Fruit fly (Drosophila melanogaster): ENCODE data around the gene CG14820.

CG14820 gene

DNA sequence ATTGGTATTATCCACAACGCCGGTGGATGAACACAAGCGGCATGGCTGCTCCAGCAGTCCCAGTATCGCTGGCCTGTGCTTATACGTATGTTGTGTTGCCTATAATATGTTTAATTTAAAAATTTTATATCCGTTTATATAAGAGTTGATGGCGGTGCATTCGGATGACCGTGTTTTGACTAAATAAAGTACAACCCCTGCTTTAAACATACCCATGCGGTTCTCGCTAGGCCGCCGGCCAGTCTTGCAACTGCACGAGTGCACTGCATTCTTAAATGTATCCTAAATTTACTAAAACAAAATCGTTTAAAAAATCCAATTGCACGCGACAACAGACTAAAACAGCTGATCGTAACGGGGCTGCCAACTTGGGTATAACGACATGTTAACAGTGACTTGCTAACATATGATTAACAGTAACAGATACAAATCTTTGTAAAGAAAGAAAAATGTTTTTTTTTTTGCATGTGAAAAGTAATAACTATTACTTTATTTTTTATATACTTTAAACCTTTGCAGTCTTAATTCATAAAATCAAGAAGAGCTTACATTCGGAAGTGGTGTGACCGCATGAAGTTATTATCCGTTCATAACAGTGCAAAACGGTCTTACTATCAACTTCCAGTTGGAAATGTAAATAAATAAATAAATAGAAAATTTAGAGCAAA is 25.2 kb downstream of the CG14820 start, which contains the start of the genes Uqcc1 and Surf1:
TSS of gene Uqcc1 (minus strand) at position 356 of the 668 bp plus-strand sequence.
TSS of gene Surf1 (plus strand) at position 594 of the 668 bp plus-strand sequence.
- no peak for TF ChIP-seq cnc (optimal IDR thresholded peaks at IDR 0.05)
- no peak for TF ChIP-seq CG7045 (GFP tag; optimal IDR thresholded peaks at IDR 0.05)
- no peak for TF ChIP-seq CG5204 (GFP tag; optimal IDR thresholded peaks at IDR 0.05)
- no peak for TF ChIP-seq Hr96 (GFP tag; optimal IDR thresholded peaks at IDR 0.05)
- TF ChIP-seq CG14711 (tag; optimal IDR thresholded peaks at IDR 0.05) = peak; percentile 10
- peak; percentile 75 for TF ChIP-seq kay (GFP tag; ENCODE audit: borderline replicate concordance)
- TF ChIP-seq pad (GFP tag; optimal IDR thresholded peaks at IDR 0.05) = no peak
- TF ChIP-seq CG12768 (GFP tag; optimal IDR thresholded peaks at IDR 0.05) = no peak
- peak; percentile 3 for TF ChIP-seq ovo (GFP tag; optimal IDR thresholded peaks at IDR 0.05)
- TF ChIP-seq tj (GFP tag; optimal IDR thresholded peaks at IDR 0.05) = no peak
- no peak for TF ChIP-seq CG7101 (tag; optimal IDR thresholded peaks at IDR 0.05)
- no peak for TF ChIP-seq CG33017 (tag; optimal IDR thresholded peaks at IDR 0.05)
- no peak for TF ChIP-seq toe (GFP tag; optimal IDR thresholded peaks at IDR 0.05)
- TF ChIP-seq Clk (GFP tag; optimal IDR thresholded peaks at IDR 0.05) = no peak
- TF ChIP-seq cic (GFP tag; optimal IDR thresholded peaks at IDR 0.05) = no peak
- no peak for TF ChIP-seq CG1620 (GFP tag; optimal IDR thresholded peaks at IDR 0.05)
- no peak for TF ChIP-seq Crg-1 (GFP tag; optimal IDR thresholded peaks at IDR 0.05)
- TF ChIP-seq bab1 (GFP tag; optimal IDR thresholded peaks at IDR 0.05) = peak; percentile 26
- peak; percentile 32 for TF ChIP-seq Mnt (GFP tag; optimal IDR thresholded peaks at IDR 0.05)
- no peak for TF ChIP-seq CG11617 (GFP tag; optimal IDR thresholded peaks at IDR 0.05)

DNA sequence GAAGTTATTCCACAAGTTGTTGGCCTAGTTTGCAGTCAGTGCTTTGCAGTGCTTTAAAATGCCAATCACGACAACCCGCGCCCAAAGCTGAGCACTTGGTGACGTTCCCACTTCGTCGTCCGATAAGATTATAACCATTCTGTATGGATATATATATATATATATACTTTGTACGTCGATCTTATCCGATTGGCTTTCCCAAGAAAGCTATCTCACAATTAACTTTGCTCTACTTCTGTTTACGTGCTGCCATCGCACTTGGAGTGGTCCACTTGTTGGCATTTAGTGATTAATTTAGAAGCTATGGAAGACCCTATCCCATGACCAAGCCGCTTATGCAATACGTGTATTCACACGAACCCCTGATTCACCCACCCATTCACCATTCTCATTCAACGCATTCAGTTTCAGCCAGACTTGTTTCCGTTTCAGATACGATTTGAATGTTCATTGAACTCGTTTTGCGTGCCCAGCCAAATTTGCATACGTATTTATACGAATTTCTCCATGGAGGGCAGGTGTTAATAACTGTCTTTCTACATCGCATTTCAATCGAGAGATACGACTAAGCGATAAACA is 29.4 kb downstream of the CG14820 start:
- TF ChIP-seq toe (GFP tag; optimal IDR thresholded peaks at IDR 0.05) (no peak), ovo (GFP tag; optimal IDR thresholded peaks at IDR 0.05) (no peak), bab1 (GFP tag; optimal IDR thresholded peaks at IDR 0.05) (no peak), CG7045 (GFP tag; optimal IDR thresholded peaks at IDR 0.05) (no peak), CG5204 (GFP tag; optimal IDR thresholded peaks at IDR 0.05) (no peak), CG11617 (GFP tag; optimal IDR thresholded peaks at IDR 0.05) (no peak), Clk (GFP tag; optimal IDR thresholded peaks at IDR 0.05) (no peak), kay (GFP tag; ENCODE audit: borderline replicate concordance) (peak; percentile 89), Hr96 (GFP tag; optimal IDR thresholded peaks at IDR 0.05) (no peak), cic (GFP tag; optimal IDR thresholded peaks at IDR 0.05) (peak; percentile 31), CG7101 (tag; optimal IDR thresholded peaks at IDR 0.05) (no peak), tj (GFP tag; optimal IDR thresholded peaks at IDR 0.05) (no peak), CG14711 (tag; optimal IDR thresholded peaks at IDR 0.05) (no peak), Mnt (GFP tag; optimal IDR thresholded peaks at IDR 0.05) (no peak)

DNA sequence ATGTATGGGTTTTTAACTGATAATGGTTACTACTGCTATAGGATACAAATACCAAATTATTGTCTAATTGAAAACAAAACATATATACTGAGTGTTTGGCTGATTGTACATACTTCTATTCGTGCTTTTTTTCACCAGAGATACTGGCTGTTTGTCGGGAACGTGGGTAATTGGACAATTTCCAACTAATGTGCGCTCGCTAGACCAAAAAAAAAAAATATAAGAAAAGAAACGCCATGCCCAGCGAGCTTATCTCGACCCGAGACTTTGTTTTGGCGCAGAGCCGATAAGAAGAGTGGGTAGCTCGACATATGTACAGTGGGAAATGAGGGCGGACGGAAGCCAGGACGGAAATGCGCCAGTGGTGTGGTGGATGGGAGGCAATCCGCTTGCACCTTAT is 30.4 kb downstream of the CG14820 start:
- TF ChIP-seq CG7101 (tag; optimal IDR thresholded peaks at IDR 0.05) (no peak), ovo (GFP tag; optimal IDR thresholded peaks at IDR 0.05) (no peak), CG12768 (GFP tag; optimal IDR thresholded peaks at IDR 0.05) (no peak), toe (GFP tag; optimal IDR thresholded peaks at IDR 0.05) (no peak), CG5204 (GFP tag; optimal IDR thresholded peaks at IDR 0.05) (no peak), kay (GFP tag; ENCODE audit: borderline replicate concordance) (no peak), bab1 (GFP tag; optimal IDR thresholded peaks at IDR 0.05) (no peak), pad (GFP tag; optimal IDR thresholded peaks at IDR 0.05) (no peak), CG14711 (tag; optimal IDR thresholded peaks at IDR 0.05) (no peak), Mnt (GFP tag; optimal IDR thresholded peaks at IDR 0.05) (peak; percentile 18), cic (GFP tag; optimal IDR thresholded peaks at IDR 0.05) (peak; percentile 18)

DNA sequence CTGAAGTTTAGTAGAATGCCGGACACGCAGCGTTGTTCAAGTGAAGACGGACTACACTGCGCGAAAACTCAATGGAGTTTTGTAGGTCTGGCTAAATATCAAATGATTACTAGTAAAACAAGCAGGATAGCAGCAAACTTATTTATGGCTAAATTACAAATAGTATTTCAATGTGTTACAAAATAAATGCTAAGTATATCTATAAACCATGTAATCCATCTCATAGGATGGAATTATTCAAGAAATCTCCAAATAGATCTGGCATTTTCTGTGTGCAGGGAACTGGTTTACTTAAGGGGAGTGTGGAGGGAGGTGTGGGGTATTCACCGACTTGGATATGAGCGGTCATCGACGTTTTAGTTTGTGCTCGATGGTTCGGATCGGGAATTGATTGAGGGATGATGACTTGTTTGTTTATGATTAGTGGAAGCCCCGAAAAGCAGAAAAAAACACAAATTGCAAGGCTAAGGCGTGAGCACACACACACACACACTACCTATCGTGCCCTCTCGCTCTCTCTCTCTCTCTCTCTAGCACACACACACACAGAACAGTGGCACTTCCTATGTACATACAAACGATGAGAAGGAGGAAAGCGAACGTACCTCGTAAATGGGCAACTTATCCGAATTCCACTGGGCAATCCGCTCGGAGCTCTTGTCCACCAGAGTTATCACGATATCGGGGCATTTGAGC is 31.2 kb downstream of the CG14820 start:
- no peak for TF ChIP-seq pad (GFP tag; optimal IDR thresholded peaks at IDR 0.05)
- no peak for TF ChIP-seq Hr96 (GFP tag; optimal IDR thresholded peaks at IDR 0.05)
- TF ChIP-seq bab1 (GFP tag; optimal IDR thresholded peaks at IDR 0.05) = no peak
- TF ChIP-seq cnc (optimal IDR thresholded peaks at IDR 0.05) = no peak
- no peak for TF ChIP-seq Clk (GFP tag; optimal IDR thresholded peaks at IDR 0.05)
- TF ChIP-seq cic (GFP tag; optimal IDR thresholded peaks at IDR 0.05) = no peak
- no peak for TF ChIP-seq Crg-1 (GFP tag; optimal IDR thresholded peaks at IDR 0.05)
- TF ChIP-seq Mnt (GFP tag; optimal IDR thresholded peaks at IDR 0.05) = no peak

DNA sequence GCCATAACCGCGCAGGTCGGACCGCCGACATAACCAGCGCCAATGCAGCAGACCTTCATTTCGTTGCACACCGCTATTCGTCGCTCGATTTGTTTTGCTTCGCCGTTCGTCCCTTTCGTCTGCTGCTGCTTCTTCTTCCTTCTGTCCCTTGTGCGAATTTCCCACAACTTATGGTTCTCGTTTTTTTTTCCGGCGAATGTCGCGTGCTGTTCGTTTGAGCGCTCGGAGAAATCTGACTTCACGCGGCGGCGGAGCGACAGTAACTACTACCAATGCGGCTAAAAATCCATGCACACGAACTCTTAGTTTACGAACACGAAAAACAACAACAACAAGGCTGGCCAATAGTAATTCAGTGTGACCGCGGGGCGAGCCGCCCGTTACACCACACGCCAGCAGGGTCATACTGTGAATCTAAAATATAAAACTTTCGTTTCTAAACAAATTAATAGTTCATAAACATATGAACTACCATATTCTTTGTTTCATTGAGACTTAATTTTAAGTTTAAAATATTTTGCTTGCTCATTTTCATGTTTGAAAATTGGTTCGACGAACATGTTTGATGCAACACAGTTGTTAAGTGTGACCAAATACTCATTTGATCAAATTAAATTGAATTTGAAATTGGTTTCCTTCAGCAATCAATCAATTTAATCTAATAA is 31.9 kb downstream of the CG14820 start, which contains the start of gene sgl:
TSS of gene sgl (minus strand) at position 271 of the 665 bp plus-strand sequence.
- TF ChIP-seq bab1 (GFP tag; optimal IDR thresholded peaks at IDR 0.05) = peak; percentile 73
- no peak for TF ChIP-seq kay (GFP tag; ENCODE audit: borderline replicate concordance)
- TF ChIP-seq CG7045 (GFP tag; optimal IDR thresholded peaks at IDR 0.05) = peak; percentile 37
- TF ChIP-seq toe (GFP tag; optimal IDR thresholded peaks at IDR 0.05) = no peak
- peak; percentile 15 for TF ChIP-seq pad (GFP tag; optimal IDR thresholded peaks at IDR 0.05)
- peak; percentile 29 for TF ChIP-seq CG7101 (tag; optimal IDR thresholded peaks at IDR 0.05)
- peak; percentile 66 for TF ChIP-seq CG33017 (tag; optimal IDR thresholded peaks at IDR 0.05)
- no peak for TF ChIP-seq CG14711 (tag; optimal IDR thresholded peaks at IDR 0.05)
- TF ChIP-seq Clk (GFP tag; optimal IDR thresholded peaks at IDR 0.05) = no peak
- peak; percentile 18 for TF ChIP-seq CG11617 (GFP tag; optimal IDR thresholded peaks at IDR 0.05)
- TF ChIP-seq cnc (optimal IDR thresholded peaks at IDR 0.05) = no peak
- TF ChIP-seq cic (GFP tag; optimal IDR thresholded peaks at IDR 0.05) = peak; percentile 87
- peak; percentile 15 for TF ChIP-seq Hr96 (GFP tag; optimal IDR thresholded peaks at IDR 0.05)
- peak; percentile 26 for TF ChIP-seq CG1620 (GFP tag; optimal IDR thresholded peaks at IDR 0.05)
- peak; percentile 43 for TF ChIP-seq tj (GFP tag; optimal IDR thresholded peaks at IDR 0.05)
- no peak for TF ChIP-seq CG5204 (GFP tag; optimal IDR thresholded peaks at IDR 0.05)
- peak; percentile 98 for TF ChIP-seq Mnt (GFP tag; optimal IDR thresholded peaks at IDR 0.05)
- TF ChIP-seq CG12768 (GFP tag; optimal IDR thresholded peaks at IDR 0.05) = peak; percentile 74
- peak; percentile 61 for TF ChIP-seq ovo (GFP tag; optimal IDR thresholded peaks at IDR 0.05)
- peak; percentile 5 for TF ChIP-seq Crg-1 (GFP tag; optimal IDR thresholded peaks at IDR 0.05)
